Fruit fly (Drosophila melanogaster) whole organism, adult: Measurements from ENCODE around the gene srp.
A peak's percentile ranks its signal among the peaks of the same experiment; 100 is the strongest.

Source experiments
- CG11617 ChIP-seq: fragments of 200-800 bp; sonication (Bioruptor generic); optimal IDR thresholded peaks from 2 replicates; lab custom pipeline; 2017; ENCODE audit warnings: mild to moderate bottlenecking, missing biosample characterization, missing genetic modification reagents, missing genetic modification characterization
- CG12768 ChIP-seq: fragments of 200-800 bp; sonication (Bioruptor generic); optimal IDR thresholded peaks from 2 replicates; lab custom pipeline; 2017; ENCODE audit warnings: missing biosample characterization, missing genetic modification characterization, mild to moderate bottlenecking, moderate library complexity, missing genetic modification reagents
- CG14711 ChIP-seq: fragments of 200-800 bp; sonication (Bioruptor generic); optimal IDR thresholded peaks from 2 replicates; lab custom pipeline; 2018; ENCODE audit warnings: missing biosample characterization, mild to moderate bottlenecking, missing genetic modification characterization, moderate library complexity
- CG1620 ChIP-seq: fragments of 200-800 bp; sonication (Bioruptor generic); optimal IDR thresholded peaks from 2 replicates; lab custom pipeline; 2016; ENCODE audit warnings: missing biosample characterization, missing genetic modification characterization
- CG33017 ChIP-seq: fragments of 200-800 bp; sonication (Bioruptor generic); optimal IDR thresholded peaks from 2 replicates; lab custom pipeline; 2018; ENCODE audit warnings: missing biosample characterization, mild to moderate bottlenecking, missing genetic modification characterization, moderate library complexity
- CG5204 ChIP-seq: fragments of 200-800 bp; sonication (Bioruptor generic); optimal IDR thresholded peaks from 2 replicates; lab custom pipeline; 2016; ENCODE audit warnings: missing biosample characterization, missing genetic modification characterization
- CG7045 ChIP-seq: fragments of 200-800 bp; sonication (Bioruptor generic); optimal IDR thresholded peaks from 2 replicates; lab custom pipeline; 2017; ENCODE audit warnings: missing biosample characterization, mild to moderate bottlenecking, missing genetic modification characterization
- CG7101 ChIP-seq: fragments of 200-800 bp; sonication (Bioruptor generic); optimal IDR thresholded peaks from 2 replicates; lab custom pipeline; 2018; ENCODE audit warnings: missing biosample characterization, mild to moderate bottlenecking, missing genetic modification characterization, moderate library complexity
- Clk ChIP-seq: fragments of 200-800 bp; sonication (Bioruptor generic); optimal IDR thresholded peaks from 2 replicates; lab custom pipeline; 2017; ENCODE audit warnings: missing biosample characterization, missing genetic modification characterization
- Crg-1 ChIP-seq: fragments of 200-800 bp; sonication (Bioruptor generic); optimal IDR thresholded peaks from 2 replicates; lab custom pipeline; 2016; ENCODE audit warnings: missing biosample characterization, missing genetic modification characterization
- Hr96 ChIP-seq: fragments of 200-800 bp; sonication (Bioruptor generic); optimal IDR thresholded peaks from 2 replicates; lab custom pipeline; 2016; ENCODE audit warnings: missing biosample characterization, missing genetic modification characterization
- Mnt ChIP-seq: fragments of 200-800 bp; sonication (Bioruptor generic); optimal IDR thresholded peaks from 2 replicates; lab custom pipeline; 2016; ENCODE audit warnings: missing biosample characterization, mild to moderate bottlenecking, missing genetic modification characterization
- bab1 ChIP-seq: fragments of 200-800 bp; sonication (Bioruptor generic); optimal IDR thresholded peaks from 3 replicates; lab custom pipeline; 2019; ENCODE audit warnings: missing biosample characterization, mild to moderate bottlenecking, missing genetic modification characterization, moderate library complexity
- cic ChIP-seq: fragments of 200-800 bp; sonication (Bioruptor generic); optimal IDR thresholded peaks from 2 replicates; lab custom pipeline; 2017; ENCODE audit warnings: missing biosample characterization, mild to moderate bottlenecking, missing genetic modification characterization, moderate library complexity
- cnc ChIP-seq, 2 experiments: fragments of >200 bp; optimal IDR thresholded peaks; 2 replicates each; lab custom pipeline; 2017
- kay ChIP-seq: fragments of 200-800 bp; sonication (Bioruptor generic); peaks from one replicate; lab custom pipeline; 2016; ENCODE audit warnings: missing biosample characterization, missing genetic modification characterization, borderline replicate concordance
- ovo ChIP-seq: fragments of 200-800 bp; sonication (Bioruptor generic); optimal IDR thresholded peaks from 2 replicates; lab custom pipeline; 2016; ENCODE audit warnings: missing biosample characterization, missing genetic modification characterization
- pad ChIP-seq: fragments of 200-800 bp; sonication (Bioruptor generic); optimal IDR thresholded peaks from 3 replicates; lab custom pipeline; 2017; ENCODE audit warnings: missing biosample characterization, missing genetic modification characterization, mild to moderate bottlenecking, moderate library complexity, missing genetic modification reagents
- tj ChIP-seq: fragments of 200-800 bp; sonication (Bioruptor generic); optimal IDR thresholded peaks from 3 replicates; lab custom pipeline; 2017; ENCODE audit warnings: missing biosample characterization, mild to moderate bottlenecking, missing genetic modification characterization, moderate library complexity
- toe ChIP-seq: fragments of 200-800 bp; sonication (Bioruptor generic); optimal IDR thresholded peaks from 2 replicates; lab custom pipeline; 2016; ENCODE audit warnings: missing biosample characterization, missing genetic modification characterization

srp gene

dm6 chr3R:15984483-15985118 lies 1.4 kb upstream of the srp start:
- TF ChIP-seq CG7045 (GFP tag; lab: Kevin White, UChicago): peak; percentile 31
- peak; percentile 80 for TF ChIP-seq kay (GFP tag; lab: Kevin White, UChicago)
- TF ChIP-seq bab1 (GFP tag; lab: Kevin White, UChicago): no peak
- TF ChIP-seq CG33017: peak; percentile 54
- peak in 1 of 2 experiments; percentile 57 for TF ChIP-seq cnc (optimal IDR thresholded peaks at IDR 0.05; lab: Kevin White, UChicago)
- no peak for TF ChIP-seq pad (GFP tag; lab: Kevin White, UChicago)
- no peak for TF ChIP-seq ovo
- no peak for TF ChIP-seq Hr96 (GFP tag; lab: Kevin White, UChicago)
- TF ChIP-seq tj: peak; percentile 13
- peak; percentile 43 for TF ChIP-seq cic (GFP tag; lab: Kevin White, UChicago)
- peak; percentile 33 for TF ChIP-seq CG11617 (GFP tag; lab: Kevin White, UChicago)
- TF ChIP-seq CG14711: peak; percentile 61
- no peak for TF ChIP-seq Crg-1 (GFP tag; lab: Kevin White, UChicago)
- TF ChIP-seq toe (GFP tag; lab: Kevin White, UChicago): no peak
- TF ChIP-seq CG7101 (tag; lab: Kevin White, UChicago): peak; percentile 55
- TF ChIP-seq Mnt: no peak
- peak; percentile 63 for TF ChIP-seq CG12768
- no peak for TF ChIP-seq CG5204
- no peak for TF ChIP-seq CG1620 (GFP tag; lab: Kevin White, UChicago)
- no peak for TF ChIP-seq Clk

DNA sequence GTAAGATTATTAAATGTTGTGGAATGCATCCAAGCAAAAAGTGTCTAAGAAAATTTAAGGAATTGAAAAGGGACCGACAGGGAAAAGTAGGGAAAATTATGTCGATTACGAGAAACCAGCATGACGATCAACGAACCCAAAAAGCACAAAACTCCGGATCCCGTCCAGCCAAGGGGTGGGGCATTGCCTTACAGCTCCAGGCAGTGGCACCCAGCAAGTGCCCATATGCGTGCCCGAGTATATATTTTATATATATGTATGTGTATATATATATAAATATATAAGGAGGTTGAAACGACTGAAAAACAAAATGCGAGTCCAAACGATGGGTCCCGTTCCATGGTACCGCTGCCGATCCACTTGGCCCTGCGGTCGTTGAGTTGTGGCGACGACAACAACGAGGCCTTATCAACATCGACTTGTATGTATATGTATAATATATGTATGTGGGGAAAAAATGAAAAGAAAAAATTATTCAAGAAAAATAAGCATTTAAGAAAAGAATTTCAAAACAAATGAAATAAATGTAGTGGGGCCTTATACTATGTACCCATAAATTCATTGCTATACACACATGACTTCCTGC lies 1.2 kb downstream of the srp start:
- TF ChIP-seq ovo: no peak
- TF ChIP-seq kay (GFP tag; lab: Kevin White, UChicago): peak; percentile 65
- TF ChIP-seq cic (GFP tag; lab: Kevin White, UChicago): peak; percentile 16
- TF ChIP-seq toe (GFP tag; lab: Kevin White, UChicago): no peak
- no peak for TF ChIP-seq cnc (optimal IDR thresholded peaks at IDR 0.05; lab: Kevin White, UChicago)

DNA sequence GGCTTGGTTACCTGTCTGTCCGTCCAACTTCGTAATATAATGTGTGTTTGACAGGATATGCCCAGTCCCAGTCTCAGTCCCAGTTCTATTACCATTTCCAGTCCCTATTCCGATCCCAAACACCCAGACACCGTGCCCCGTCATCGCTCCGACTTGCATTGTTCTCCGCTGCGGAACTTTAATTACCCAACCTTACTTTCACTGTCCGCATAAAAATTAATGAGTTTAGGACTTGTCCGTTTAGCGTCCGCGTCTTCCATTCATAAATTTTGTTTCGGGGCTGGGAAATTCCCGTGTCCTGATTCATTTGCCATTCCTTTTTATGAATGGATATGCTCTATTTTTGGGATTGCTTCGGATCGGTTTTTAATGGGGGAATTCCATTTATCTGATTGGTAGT lies 2.4 kb downstream of the srp start:
- TF ChIP-seq Mnt (no peak), CG7045 (GFP tag; lab: Kevin White, UChicago) (no peak), bab1 (GFP tag; lab: Kevin White, UChicago) (no peak), cnc (optimal IDR thresholded peaks at IDR 0.05; lab: Kevin White, UChicago) (no peak), tj (no peak), kay (GFP tag; lab: Kevin White, UChicago) (no peak), Crg-1 (GFP tag; lab: Kevin White, UChicago) (no peak), CG14711 (no peak), Hr96 (GFP tag; lab: Kevin White, UChicago) (no peak), CG11617 (GFP tag; lab: Kevin White, UChicago) (no peak), CG33017 (no peak), pad (GFP tag; lab: Kevin White, UChicago) (no peak), CG1620 (GFP tag; lab: Kevin White, UChicago) (no peak), CG12768 (no peak), cic (GFP tag; lab: Kevin White, UChicago) (no peak), toe (GFP tag; lab: Kevin White, UChicago) (no peak), CG5204 (no peak), Clk (no peak)

DNA sequence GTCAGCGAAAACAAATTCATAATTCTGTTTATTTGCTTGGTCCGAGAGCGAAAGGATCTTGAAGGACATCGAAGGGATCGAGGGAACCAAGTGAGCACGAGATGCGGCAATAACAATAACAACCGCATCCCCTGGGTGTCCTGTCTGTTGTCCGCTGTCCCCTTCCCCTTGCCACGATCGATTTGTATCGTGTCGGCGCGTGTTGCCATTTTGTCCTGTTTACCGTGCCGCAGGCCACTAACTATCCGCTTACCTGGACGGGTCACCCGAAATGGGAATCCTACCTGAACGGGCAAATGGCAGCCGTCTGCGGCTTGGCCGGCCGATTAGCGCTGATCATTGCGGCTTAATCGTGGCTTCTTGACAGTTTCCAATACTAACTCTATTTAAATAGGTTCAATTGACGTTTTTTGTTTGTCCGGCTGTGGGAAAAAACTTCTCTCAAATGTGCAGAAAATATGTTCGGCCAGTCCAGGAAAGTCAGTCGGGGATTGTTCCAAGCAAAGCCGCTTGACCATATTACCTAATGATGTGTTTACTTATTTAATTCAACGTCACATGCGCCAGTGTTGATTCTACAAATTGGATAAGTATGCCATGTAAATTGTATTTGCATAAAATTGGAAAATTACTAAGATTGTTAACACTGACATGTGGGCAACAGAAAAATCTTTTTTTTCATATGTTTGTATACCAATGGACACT lies 3.4 kb downstream of the srp start:
- TF ChIP-seq CG14711 (no peak), tj (no peak), Clk (no peak), ovo (no peak)

DNA sequence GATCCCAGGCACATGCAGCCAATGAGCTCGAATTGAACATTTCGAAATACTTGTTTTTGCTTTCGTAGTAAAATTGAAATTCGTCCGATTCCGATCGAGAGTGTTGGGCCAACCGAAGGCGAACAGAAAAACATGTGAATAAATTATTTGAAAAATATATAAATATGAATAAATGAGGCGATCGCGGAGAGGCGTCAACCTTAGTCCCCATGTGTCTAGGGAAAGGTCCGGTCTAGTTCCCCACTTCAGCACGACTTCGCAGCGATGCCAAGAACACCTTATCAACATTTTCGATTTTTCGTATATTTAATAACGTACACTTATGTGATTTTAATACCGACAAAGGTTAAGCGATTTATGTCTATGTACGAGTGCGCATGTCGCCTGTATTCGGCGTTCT lies 5.6 kb downstream of the srp start:
- TF ChIP-seq kay (GFP tag; lab: Kevin White, UChicago) (peak; percentile 68), ovo (no peak)

DNA sequence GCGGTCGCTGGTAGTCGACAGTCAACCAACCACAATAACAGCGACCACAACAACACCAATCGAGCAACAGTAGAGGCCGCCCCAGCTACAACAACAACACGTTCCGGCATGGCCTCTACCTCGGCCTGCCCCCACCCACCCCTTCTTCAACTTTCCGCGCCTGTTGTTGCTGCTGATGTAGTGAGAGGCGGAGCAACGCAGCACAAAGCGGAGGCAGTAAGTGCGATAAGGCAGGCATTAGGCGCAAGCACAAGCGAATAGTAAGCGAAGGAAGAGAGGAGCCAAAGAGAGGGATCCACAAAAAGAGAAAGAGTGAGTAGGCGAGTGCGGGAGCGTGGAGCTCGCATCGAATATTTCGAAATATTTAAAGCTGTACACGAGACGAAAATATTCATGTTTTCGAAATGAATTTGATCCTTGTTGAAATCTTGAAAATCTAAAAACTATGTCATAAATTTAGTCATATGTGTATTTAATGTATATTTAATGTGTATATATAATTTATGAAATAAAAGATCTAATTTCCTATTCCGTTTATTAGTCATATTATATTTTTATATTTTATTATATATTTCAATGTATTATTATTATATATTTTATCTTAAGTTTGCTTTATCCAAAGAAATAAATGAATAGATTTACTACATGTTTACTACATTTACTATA lies 7.3 kb downstream of the srp start:
- TF ChIP-seq Clk: peak; percentile 62
- TF ChIP-seq toe (GFP tag; lab: Kevin White, UChicago): peak; percentile 64
- TF ChIP-seq ovo: no peak
- no peak for TF ChIP-seq CG14711
- no peak for TF ChIP-seq CG5204
- TF ChIP-seq Mnt: peak; percentile 53
- TF ChIP-seq pad (GFP tag; lab: Kevin White, UChicago): peak; percentile 16
- no peak for TF ChIP-seq CG11617 (GFP tag; lab: Kevin White, UChicago)
- TF ChIP-seq Hr96 (GFP tag; lab: Kevin White, UChicago): no peak
- TF ChIP-seq bab1 (GFP tag; lab: Kevin White, UChicago): peak; percentile 74
- TF ChIP-seq tj: peak; percentile 46
- peak; percentile 46 for TF ChIP-seq CG12768
- TF ChIP-seq kay (GFP tag; lab: Kevin White, UChicago): peak; percentile 82
- TF ChIP-seq cic (GFP tag; lab: Kevin White, UChicago): peak; percentile 83
- peak; percentile 37 for TF ChIP-seq CG7101 (tag; lab: Kevin White, UChicago)
- no peak for TF ChIP-seq Crg-1 (GFP tag; lab: Kevin White, UChicago)
- TF ChIP-seq cnc (optimal IDR thresholded peaks at IDR 0.05; lab: Kevin White, UChicago): no peak
- no peak for TF ChIP-seq CG7045 (GFP tag; lab: Kevin White, UChicago)
- TF ChIP-seq CG33017: no peak
- no peak for TF ChIP-seq CG1620 (GFP tag; lab: Kevin White, UChicago)
